Worm (Caenorhabditis elegans) whole organism, L3 larva: ENCODE measurements around the gene smex-1.

ENCODE experiments used
- ama-1 ChIP-seq: fragments of 150-350 bp; optimal IDR thresholded peaks from 2 replicates; lab custom pipeline; 2018
- nhr-76 ChIP-seq: fragments of 150-350 bp; sonication (generic microtip); optimal IDR thresholded peaks from 5 replicates; lab custom pipeline; 2014; ENCODE audit warnings: missing biosample characterization, missing genetic modification characterization

DNA sequence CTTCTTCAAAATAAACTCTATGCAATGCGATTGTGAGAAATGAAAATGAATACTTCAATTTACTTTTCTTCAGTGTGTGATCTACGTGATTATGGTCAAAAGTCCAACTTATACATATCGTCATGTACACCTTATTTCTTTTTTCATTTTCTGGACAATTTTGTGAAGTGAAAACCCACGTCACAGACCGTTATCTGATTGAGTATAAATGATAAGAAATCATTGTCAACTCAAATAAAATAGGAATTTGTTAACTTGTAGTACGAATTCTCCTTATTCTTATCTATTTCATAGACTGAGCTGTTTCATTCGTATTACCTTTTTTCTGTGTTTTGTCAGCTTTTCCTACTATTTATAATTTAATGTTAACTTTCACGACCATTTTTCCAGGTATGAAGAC is 23.8 kb downstream of the smex-1 start, which contains the start of gene asp-5:
- no peak for TF ChIP-seq ama-1 (lab: Kevin White, UChicago)
- no peak for TF ChIP-seq nhr-76 (tag; lab: Kevin White, UChicago)
